Worm (Caenorhabditis elegans) whole organism, late embryonic: ENCODE measurements around the gene Y69A2AR.1.

Experiments used
- F13H6.1 ChIP-seq: sonication (generic microtip); optimal IDR thresholded peaks from 2 replicates; lab custom pipeline; 2016; ENCODE audit warnings: missing genetic modification characterization, missing compliant biosample characterization
- T23F11.4 ChIP-seq: fragments of 200-800 bp; sonication (Bioruptor generic); optimal IDR thresholded peaks from 2 replicates; lab custom pipeline; 2018; ENCODE audit warnings: mild to moderate bottlenecking, missing genetic modification characterization, missing compliant biosample characterization
- Y22D7AL.16 ChIP-seq: sonication (generic microtip); optimal IDR thresholded peaks from 2 replicates; lab custom pipeline; 2016; ENCODE audit warnings: missing genetic modification characterization, missing compliant biosample characterization
- nhr-232 ChIP-seq: sonication (generic microtip); optimal IDR thresholded peaks from 2 replicates; lab custom pipeline; 2016; ENCODE audit warnings: missing genetic modification characterization, missing compliant biosample characterization
- pag-3 ChIP-seq: sonication (generic microtip); optimal IDR thresholded peaks from 2 replicates; lab custom pipeline; 2016; ENCODE audit warnings: missing compliant biosample characterization, missing genetic modification characterization, borderline replicate concordance
- pax-1 ChIP-seq: fragments of 150-350 bp; optimal IDR thresholded peaks from 2 replicates; lab custom pipeline; 2014; ENCODE audit warnings: missing biosample characterization, missing genetic modification characterization
- sox-4 ChIP-seq: sonication (generic microtip); optimal IDR thresholded peaks from 2 replicates; lab custom pipeline; 2017; ENCODE audit warnings: mild to moderate bottlenecking, missing genetic modification characterization, inconsistent platforms, missing compliant biosample characterization
- unc-42 ChIP-seq: sonication (generic microtip); optimal IDR thresholded peaks from 2 replicates; lab custom pipeline; 2016; ENCODE audit warnings: missing genotype, missing genetic modification characterization, missing compliant biosample characterization

- TF ChIP-seq F13H6.1 (tag; lab: Kevin White, UChicago), result no peak
- no peak for TF ChIP-seq T23F11.4
- TF ChIP-seq pag-3 (tag; lab: Kevin White, UChicago), result no peak
- TF ChIP-seq sox-4, result no peak
- TF ChIP-seq pax-1 (tag; lab: Kevin White, UChicago), result no peak
- no peak for TF ChIP-seq Y22D7AL.16
- no peak for TF ChIP-seq nhr-232 (tag; lab: Kevin White, UChicago)
- no peak for TF ChIP-seq unc-42
These were observed 46.1 kb downstream of the Y69A2AR.1 start, which contains the start of gene Y94H6A.12 for ce11 chrIV:2712935-2713334.
